Worm (Caenorhabditis elegans) whole organism, young adult: Measurements from ENCODE around the gene Y43F8B.1.

Experiments used
- B0261.1 ChIP-seq: sonication (generic microtip); optimal IDR thresholded peaks from 2 replicates; lab custom pipeline; 2016; ENCODE audit warnings: mild to moderate bottlenecking, missing genetic modification characterization, moderate library complexity, missing compliant biosample characterization
- D2030.7 ChIP-seq: fragments of 200-800 bp; sonication (Bioruptor generic); IDR thresholded peaks from 2 replicates; pipeline ENCODE4 v1.3.6; 2022; ENCODE audit warnings: missing genetic modification reagents, missing genetic modification characterization, missing compliant biosample characterization
- F10E7.11 ChIP-seq: sonication (generic microtip); optimal IDR thresholded peaks from 2 replicates; lab custom pipeline; 2017; ENCODE audit warnings: mild to moderate bottlenecking, missing genetic modification characterization, moderate library complexity, missing compliant biosample characterization
- F22D6.2 ChIP-seq: sonication (generic microtip); optimal IDR thresholded peaks from 2 replicates; lab custom pipeline; 2016; ENCODE audit warnings: mild to moderate bottlenecking, missing genetic modification characterization, missing compliant biosample characterization
- F33H1.4 ChIP-seq: fragments of 200-800 bp; sonication (Bioruptor generic); IDR thresholded peaks from 2 replicates; pipeline ENCODE4 v1.3.6; 2022; ENCODE audit warnings: missing genetic modification reagents, missing genetic modification characterization, missing compliant biosample characterization
- F39B2.1 ChIP-seq: fragments of 200-800 bp; sonication (Bioruptor generic); IDR thresholded peaks from 2 replicates; pipeline ENCODE4 v1.3.6; 2022; ENCODE audit warnings: missing genetic modification reagents, missing genetic modification characterization, missing compliant biosample characterization
- F52B5.7 ChIP-seq: sonication (generic microtip); optimal IDR thresholded peaks from 2 replicates; lab custom pipeline; 2016; ENCODE audit warnings: mild to moderate bottlenecking, missing genetic modification characterization, missing compliant biosample characterization
- F57C9.4 ChIP-seq: sonication (generic microtip); optimal IDR thresholded peaks from 2 replicates; lab custom pipeline; 2017; ENCODE audit warnings: mild to moderate bottlenecking, missing genetic modification characterization, missing compliant biosample characterization
- T26A5.8 ChIP-seq: sonication (generic microtip); optimal IDR thresholded peaks from 2 replicates; lab custom pipeline; 2016; ENCODE audit warnings: missing genetic modification characterization, missing compliant biosample characterization
- Y67H2A.10 ChIP-seq: fragments of 200-800 bp; sonication (Bioruptor generic); conservative IDR thresholded peaks from 2 replicates; pipeline ENCODE4 v1.3.6; 2022; ENCODE audit warnings: missing genetic modification reagents, missing genetic modification characterization, missing compliant biosample characterization
- ZK185.1 ChIP-seq: sonication (generic microtip); optimal IDR thresholded peaks from 2 replicates; lab custom pipeline; 2016; ENCODE audit warnings: mild to moderate bottlenecking, missing genetic modification characterization, missing compliant biosample characterization; ENCODE audit not compliant: poor library complexity, severe bottlenecking
- akir-1 ChIP-seq: fragments of 200-800 bp; sonication (Bioruptor generic); optimal IDR thresholded peaks from 2 replicates; lab custom pipeline; 2018; ENCODE audit warnings: mild to moderate bottlenecking, missing genetic modification characterization, moderate library complexity, missing compliant biosample characterization
- aptf-2 ChIP-seq: fragments of 200-800 bp; sonication (Bioruptor generic); conservative IDR thresholded peaks from 2 replicates; pipeline ENCODE4 v1.3.6; 2022; ENCODE audit warnings: missing genetic modification reagents, missing genetic modification characterization, missing compliant biosample characterization
- atf-7 ChIP-seq: sonication (generic microtip); optimal IDR thresholded peaks from 2 replicates; lab custom pipeline; 2017; ENCODE audit warnings: mild to moderate bottlenecking, missing genetic modification characterization, missing compliant biosample characterization
- attf-3 ChIP-seq: fragments of 200-800 bp; sonication (Bioruptor generic); conservative IDR thresholded peaks from 2 replicates; pipeline ENCODE4 v1.3.6; 2022; ENCODE audit warnings: missing genetic modification reagents, missing genetic modification characterization, missing compliant biosample characterization
- ceh-100 ChIP-seq: fragments of 200-800 bp; sonication (Bioruptor generic); IDR thresholded peaks from 2 replicates; pipeline ENCODE4 v1.3.6; 2022; ENCODE audit warnings: missing genetic modification reagents, missing genetic modification characterization, missing compliant biosample characterization
- ceh-40 ChIP-seq: fragments of 200-800 bp; sonication (Bioruptor generic); IDR thresholded peaks from 2 replicates; pipeline ENCODE4 v1.3.6; 2022; ENCODE audit warnings: missing genetic modification characterization, missing compliant biosample characterization
- ceh-79 ChIP-seq: sonication (generic microtip); optimal IDR thresholded peaks from 2 replicates; lab custom pipeline; 2017; ENCODE audit warnings: mild to moderate bottlenecking, missing genetic modification characterization, missing compliant biosample characterization
- chd-7 ChIP-seq: sonication (generic microtip); optimal IDR thresholded peaks from 2 replicates; lab custom pipeline; 2016; ENCODE audit warnings: mild to moderate bottlenecking, missing genetic modification characterization, moderate library complexity, missing compliant biosample characterization
- die-1 ChIP-seq: sonication (generic microtip); optimal IDR thresholded peaks from 2 replicates; lab custom pipeline; 2016; ENCODE audit warnings: missing genotype, mild to moderate bottlenecking, missing genetic modification characterization, missing compliant biosample characterization
- dpff-1 ChIP-seq: sonication (generic microtip); optimal IDR thresholded peaks from 2 replicates; lab custom pipeline; 2017; ENCODE audit warnings: mild to moderate bottlenecking, missing genetic modification characterization, missing compliant biosample characterization
- egl-18 ChIP-seq: fragments of 200-800 bp; sonication (Bioruptor generic); IDR thresholded peaks from 2 replicates; pipeline ENCODE4 v1.3.6; 2022; ENCODE audit warnings: missing genetic modification reagents, missing genetic modification characterization, missing compliant biosample characterization
- egrh-3 ChIP-seq: fragments of 200-800 bp; sonication (Bioruptor generic); IDR thresholded peaks from 2 replicates; pipeline ENCODE4 v1.3.6; 2022; ENCODE audit warnings: missing genetic modification reagents, missing genetic modification characterization, missing compliant biosample characterization
- gei-17 ChIP-seq: fragments of 200-800 bp; sonication (Bioruptor generic); optimal IDR thresholded peaks from 2 replicates; lab custom pipeline; 2018; ENCODE audit warnings: mild to moderate bottlenecking, missing genetic modification characterization, missing compliant biosample characterization
- hmg-1.2 ChIP-seq: fragments of 200-800 bp; sonication (Bioruptor generic); IDR thresholded peaks from 2 replicates; pipeline ENCODE4 v1.3.6; 2022; ENCODE audit warnings: missing genetic modification reagents, missing genetic modification characterization, missing compliant biosample characterization
- hrde-1 ChIP-seq: sonication (generic microtip); optimal IDR thresholded peaks from 2 replicates; lab custom pipeline; 2016; ENCODE audit warnings: missing genetic modification characterization, mild to moderate bottlenecking, missing compliant biosample characterization, moderate library complexity, missing genotype, missing genetic modification reagents, borderline replicate concordance
- lag-1 ChIP-seq: fragments of 200-800 bp; sonication (Bioruptor generic); IDR thresholded peaks from 2 replicates; pipeline ENCODE4 v1.3.6; 2022; ENCODE audit warnings: missing genetic modification reagents, missing genetic modification characterization, missing compliant biosample characterization
- let-526 ChIP-seq: fragments of 200-800 bp; sonication (Bioruptor generic); IDR thresholded peaks from 2 replicates; pipeline ENCODE4 v1.3.6; 2022; ENCODE audit warnings: missing genetic modification reagents, missing genetic modification characterization, missing compliant biosample characterization
- lsy-27 ChIP-seq: sonication (generic microtip); optimal IDR thresholded peaks from 2 replicates; lab custom pipeline; 2017; ENCODE audit warnings: missing genetic modification characterization, mild to moderate bottlenecking, missing compliant biosample characterization, antibody characterized with exemption, missing genotype, borderline replicate concordance; ENCODE audit not compliant: insufficient read depth
- madf-6 ChIP-seq: fragments of 200-800 bp; sonication (Bioruptor generic); IDR thresholded peaks from 2 replicates; pipeline ENCODE4 v1.3.6; 2022; ENCODE audit warnings: missing genetic modification reagents, missing genetic modification characterization, missing compliant biosample characterization
- mes-4 ChIP-seq: sonication (generic microtip); optimal IDR thresholded peaks from 2 replicates; lab custom pipeline; 2016; ENCODE audit warnings: missing genotype, missing genetic modification characterization, missing compliant biosample characterization
- nhr-120 ChIP-seq: fragments of 200-800 bp; sonication (Bioruptor generic); IDR thresholded peaks from 2 replicates; pipeline ENCODE4 v1.3.6; 2022; ENCODE audit warnings: missing genetic modification characterization, missing compliant biosample characterization
- nhr-179 ChIP-seq: sonication (generic microtip); optimal IDR thresholded peaks from 2 replicates; lab custom pipeline; 2016; ENCODE audit warnings: mild to moderate bottlenecking, missing genetic modification characterization, missing compliant biosample characterization
- pha-4 ChIP-seq: fragments of 150-350 bp; sonication (generic microtip); optimal IDR thresholded peaks from 2 replicates; lab custom pipeline; 2014; ENCODE audit warnings: missing biosample characterization, missing genetic modification reagents, missing genetic modification characterization
- repo-1 ChIP-seq: sonication (generic microtip); optimal IDR thresholded peaks from 2 replicates; lab custom pipeline; 2017; ENCODE audit warnings: mild to moderate bottlenecking, missing genetic modification characterization, missing compliant biosample characterization
- sdz-38 ChIP-seq: sonication (generic microtip); optimal IDR thresholded peaks from 2 replicates; lab custom pipeline; 2016; ENCODE audit warnings: missing genotype, missing genetic modification characterization, missing compliant biosample characterization
- sea-2 ChIP-seq: fragments of 200-800 bp; sonication (Bioruptor generic); IDR thresholded peaks from 2 replicates; pipeline ENCODE4 v1.3.6; 2022; ENCODE audit warnings: missing genetic modification characterization, missing compliant biosample characterization
- snpc-1.1 ChIP-seq: sonication (generic microtip); optimal IDR thresholded peaks from 2 replicates; lab custom pipeline; 2017; ENCODE audit warnings: missing genetic modification characterization, mild to moderate bottlenecking, missing compliant biosample characterization, antibody characterized with exemption, moderate library complexity, missing genotype, missing genetic modification reagents; ENCODE audit not compliant: insufficient read depth
- somi-1 ChIP-seq: fragments of 200-800 bp; sonication (Bioruptor generic); optimal IDR thresholded peaks from 2 replicates; lab custom pipeline; 2018; ENCODE audit warnings: mild to moderate bottlenecking, missing genetic modification characterization, missing compliant biosample characterization
- sptf-2 ChIP-seq: fragments of 200-800 bp; sonication (Bioruptor generic); optimal IDR thresholded peaks from 2 replicates; lab custom pipeline; 2018; ENCODE audit warnings: mild to moderate bottlenecking, missing genetic modification characterization, missing compliant biosample characterization
- tbx-9 ChIP-seq: sonication (generic microtip); optimal IDR thresholded peaks from 2 replicates; lab custom pipeline; 2016; ENCODE audit warnings: borderline replicate concordance, missing genetic modification characterization, inconsistent platforms, missing compliant biosample characterization
- unc-130 ChIP-seq: sonication (generic microtip); optimal IDR thresholded peaks from 2 replicates; lab custom pipeline; 2016; ENCODE audit warnings: missing genetic modification reagents, missing genetic modification characterization, missing compliant biosample characterization
- xnd-1 ChIP-seq: sonication (generic microtip); optimal IDR thresholded peaks from 2 replicates; lab custom pipeline; 2016; ENCODE audit warnings: missing genotype, missing genetic modification reagents, missing genetic modification characterization, missing compliant biosample characterization
- ztf-18 ChIP-seq: sonication (generic microtip); optimal IDR thresholded peaks from 2 replicates; lab custom pipeline; 2016; ENCODE audit warnings: missing genotype, mild to moderate bottlenecking, missing genetic modification characterization, missing compliant biosample characterization
- ztf-25 ChIP-seq: fragments of 200-800 bp; sonication (Bioruptor generic); IDR thresholded peaks from 2 replicates; pipeline ENCODE4 v1.3.6; 2022; ENCODE audit warnings: missing genetic modification reagents, missing genetic modification characterization, missing compliant biosample characterization

Gene Y43F8B.1

DNA sequence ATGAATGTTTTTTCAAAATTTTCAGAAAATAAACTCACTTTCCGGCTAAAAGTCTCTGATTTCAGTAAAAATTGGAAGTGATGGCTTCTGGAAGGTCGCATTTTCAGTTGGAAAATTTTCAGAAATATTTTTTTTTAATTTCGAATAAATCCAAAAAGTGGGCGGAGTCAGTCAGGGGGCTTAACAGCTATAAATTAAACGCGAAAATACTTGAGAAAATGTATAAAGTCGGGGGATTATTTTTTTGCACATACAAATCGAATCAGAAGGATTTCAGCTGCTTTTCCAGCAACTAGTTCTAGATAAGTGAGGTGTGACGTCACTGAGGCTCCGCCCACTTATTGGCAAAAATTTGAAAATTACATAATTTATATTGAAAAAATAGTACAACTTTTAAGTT lies 13.0 kb downstream of the Y43F8B.1 start, which contains the start of gene Y43F8B.2:
TSS of gene Y43F8B.2 (minus strand) at position 101 of the 400 bp plus-strand sequence.
- no peak for TF ChIP-seq hmg-1.2 (GFP tag; lab: Robert Waterston, UW)
- TF ChIP-seq lsy-27 (tag; lab: Kevin White, UChicago), result no peak
- TF ChIP-seq F57C9.4 (tag; lab: Kevin White, UChicago), result no peak
- TF ChIP-seq sea-2 (GFP tag; lab: Robert Waterston, UW), result no peak
- TF ChIP-seq sptf-2 (GFP tag; lab: Kevin White, UChicago), result no peak
- TF ChIP-seq ztf-18 (tag; lab: Kevin White, UChicago), result no peak
- no peak for TF ChIP-seq mes-4 (tag; lab: Kevin White, UChicago)
- no peak for TF ChIP-seq T26A5.8 (tag; lab: Kevin White, UChicago)

DNA sequence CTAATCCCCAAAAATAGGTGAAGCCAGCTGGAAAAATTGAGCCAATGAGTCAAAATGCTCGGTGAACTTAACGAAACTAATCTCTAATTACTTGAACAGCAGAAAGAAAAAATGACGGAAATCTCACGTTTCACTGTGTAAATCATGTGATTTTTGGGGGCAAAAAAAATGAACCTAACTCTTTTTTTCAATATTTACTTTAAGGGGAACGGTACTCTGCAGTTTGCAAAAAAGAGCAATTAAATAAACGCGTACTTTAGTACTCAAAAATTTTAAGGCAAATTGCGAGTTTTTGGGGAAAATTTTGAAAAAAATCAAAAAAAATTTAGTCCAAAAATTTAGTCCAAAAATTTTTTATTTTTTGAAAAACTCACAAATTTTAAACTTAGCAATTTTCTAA lies 15.0 kb downstream of the Y43F8B.1 start:
- TF ChIP-seq pha-4 (tag; lab: Kevin White, UChicago), result no peak
- no peak for TF ChIP-seq repo-1 (tag; lab: Kevin White, UChicago)
- no peak for TF ChIP-seq F22D6.2 (tag; lab: Kevin White, UChicago)
- TF ChIP-seq D2030.7 (GFP tag; lab: Robert Waterston, UW), result no peak
- TF ChIP-seq die-1, result no peak
- no peak for TF ChIP-seq dpff-1 (tag; lab: Kevin White, UChicago)
- TF ChIP-seq chd-7 (tag; lab: Kevin White, UChicago), result no peak
- no peak for TF ChIP-seq egrh-3 (GFP tag; lab: Robert Waterston, UW)
- TF ChIP-seq unc-130 (GFP tag; lab: Kevin White, UChicago), result no peak
- no peak for TF ChIP-seq somi-1 (GFP tag; lab: Kevin White, UChicago)
- TF ChIP-seq F10E7.11 (tag; lab: Kevin White, UChicago), result no peak
- no peak for TF ChIP-seq gei-17
- TF ChIP-seq ztf-25, result no peak
- TF ChIP-seq ceh-100 (GFP tag; lab: Robert Waterston, UW), result no peak
- no peak for TF ChIP-seq atf-7 (tag; lab: Kevin White, UChicago)
- no peak for TF ChIP-seq egl-18

DNA sequence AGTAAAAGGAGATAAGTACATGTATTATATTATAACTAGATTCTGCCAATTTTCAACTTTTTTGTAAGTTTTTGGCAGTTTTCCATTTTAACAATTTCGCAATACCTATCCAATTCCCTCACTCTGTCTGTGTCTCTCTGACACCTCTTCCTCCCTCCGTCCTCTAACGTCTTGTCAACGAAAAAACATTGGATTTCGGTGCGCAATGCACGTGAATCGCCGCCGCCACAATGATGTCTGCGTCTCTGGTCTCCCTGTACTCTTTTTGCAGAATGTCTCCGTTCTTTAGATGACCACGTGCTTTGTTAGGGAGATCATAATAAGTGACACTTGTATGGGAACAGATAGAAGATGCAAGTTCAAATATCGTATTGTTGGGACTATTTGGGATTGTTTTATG lies 16.8 kb downstream of the Y43F8B.1 start:
- no peak for TF ChIP-seq sptf-2 (GFP tag; lab: Kevin White, UChicago)
- TF ChIP-seq B0261.1 (tag; lab: Kevin White, UChicago), result no peak
- no peak for TF ChIP-seq F57C9.4 (tag; lab: Kevin White, UChicago)
- no peak for TF ChIP-seq ceh-40 (GFP tag; lab: Robert Waterston, UW)
- TF ChIP-seq die-1, result peak; percentile 64
- peak; percentile 75 for TF ChIP-seq let-526 (GFP tag; lab: Robert Waterston, UW)
- no peak for TF ChIP-seq nhr-120
- TF ChIP-seq F22D6.2 (tag; lab: Kevin White, UChicago), result peak; percentile 90
- no peak for TF ChIP-seq snpc-1.1 (tag; lab: Kevin White, UChicago)
- TF ChIP-seq tbx-9 (tag; lab: Kevin White, UChicago), result no peak
- no peak for TF ChIP-seq Y67H2A.10 (GFP tag; lab: Robert Waterston, UW)
- TF ChIP-seq sdz-38 (tag; lab: Kevin White, UChicago), result no peak
- TF ChIP-seq nhr-179 (tag; lab: Kevin White, UChicago), result no peak
- TF ChIP-seq hmg-1.2 (GFP tag; lab: Robert Waterston, UW), result peak; percentile 99
- TF ChIP-seq aptf-2 (GFP tag; lab: Robert Waterston, UW), result no peak
- TF ChIP-seq xnd-1 (tag; lab: Kevin White, UChicago), result no peak
- no peak for TF ChIP-seq F33H1.4 (GFP tag; lab: Robert Waterston, UW)
- no peak for TF ChIP-seq F10E7.11 (tag; lab: Kevin White, UChicago)
- TF ChIP-seq mes-4 (tag; lab: Kevin White, UChicago), result no peak
- peak; percentile 53 for TF ChIP-seq repo-1 (tag; lab: Kevin White, UChicago)
- no peak for TF ChIP-seq madf-6
- TF ChIP-seq hrde-1 (tag; lab: Kevin White, UChicago), result no peak
- no peak for TF ChIP-seq lag-1 (GFP tag; lab: Robert Waterston, UW)
- no peak for TF ChIP-seq F52B5.7 (tag; lab: Kevin White, UChicago)
- TF ChIP-seq ZK185.1 (tag; lab: Kevin White, UChicago), result no peak
- no peak for TF ChIP-seq akir-1 (GFP tag; lab: Kevin White, UChicago)
- no peak for TF ChIP-seq ceh-79 (tag; lab: Kevin White, UChicago)
- peak; percentile 57 for TF ChIP-seq pha-4 (tag; lab: Kevin White, UChicago)
- no peak for TF ChIP-seq F39B2.1 (GFP tag; lab: Robert Waterston, UW)
- TF ChIP-seq attf-3 (GFP tag; lab: Robert Waterston, UW), result no peak
